Fruit fly (Drosophila melanogaster): Measurements from ENCODE around the gene cib.

cib gene

dm6 chrX:4105830-4106233 is at the start of gene cib:
cib (plus strand) TSS chrX:4106113.
- peak; percentile 37 for TF ChIP-seq OdsH (GFP tag; optimal IDR thresholded peaks at IDR 0.05)
- TF ChIP-seq dl (GFP tag; optimal IDR thresholded peaks at IDR 0.05; ENCODE audit: insufficient read depth in 1 of 2, partially characterized antibody in 2 of 2): no peak
- no peak for TF ChIP-seq pan (optimal IDR thresholded peaks at IDR 0.05)
- peak; percentile 9 for TF ChIP-seq Myc (optimal IDR thresholded peaks at IDR 0.05)
- no peak for TF ChIP-seq dmrt93B (GFP tag; optimal IDR thresholded peaks at IDR 0.05)
- no peak for TF ChIP-seq CG32264 (GFP tag; optimal IDR thresholded peaks at IDR 0.05)
- no peak for TF ChIP-seq Abd-B (GFP tag; optimal IDR thresholded peaks at IDR 0.05)
- TF ChIP-seq br (GFP tag; optimal IDR thresholded peaks at IDR 0.05): peak; percentile 38
- TF ChIP-seq HLH106 (tag; optimal IDR thresholded peaks at IDR 0.05): peak; percentile 13
- TF ChIP-seq CG9705 (GFP tag; optimal IDR thresholded peaks at IDR 0.05): peak; percentile 28
- peak; percentile 65 for TF ChIP-seq rgr (GFP tag; optimal IDR thresholded peaks at IDR 0.05)
- no peak for TF ChIP-seq Hr78 (GFP tag; optimal IDR thresholded peaks at IDR 0.05)
- peak in 1 of 2 experiments; percentile 64 for TF ChIP-seq foxo (GFP tag; optimal IDR thresholded peaks at IDR 0.05)
- TF ChIP-seq dsf (GFP tag; optimal IDR thresholded peaks at IDR 0.05; ENCODE audit: borderline replicate concordance): no peak
- peak; percentile 4 for TF ChIP-seq psq (GFP tag; optimal IDR thresholded peaks at IDR 0.05)
- no peak for TF ChIP-seq woc (GFP tag; optimal IDR thresholded peaks at IDR 0.05)
- TF ChIP-seq Dif (GFP tag; optimal IDR thresholded peaks at IDR 0.05; ENCODE audit: partially characterized antibody): peak; percentile 36
- TF ChIP-seq fru (GFP tag; optimal IDR thresholded peaks at IDR 0.05): peak; percentile 66
- TF ChIP-seq lola (GFP tag; optimal IDR thresholded peaks at IDR 0.05): no peak
- TF ChIP-seq Dfd (GFP tag; optimal IDR thresholded peaks at IDR 0.05): no peak
- peak; percentile 7 for TF ChIP-seq Jra (GFP tag; optimal IDR thresholded peaks at IDR 0.05)
- no peak for TF ChIP-seq brk (GFP tag; optimal IDR thresholded peaks at IDR 0.05)
- peak; percentile 28 for TF ChIP-seq h (GFP tag; optimal IDR thresholded peaks at IDR 0.05)
- no peak for TF ChIP-seq Rel (GFP tag; optimal IDR thresholded peaks at IDR 0.05)
- peak; percentile 74 for TF ChIP-seq Rel (tag; optimal IDR thresholded peaks at IDR 0.05)
- TF ChIP-seq N (GFP tag; optimal IDR thresholded peaks at IDR 0.05): no peak
- no peak for TF ChIP-seq Vsx2 (GFP tag; optimal IDR thresholded peaks at IDR 0.05; ENCODE audit: partially characterized antibody)
- TF ChIP-seq Sp1 (GFP tag; optimal IDR thresholded peaks at IDR 0.05): peak; percentile 62

dm6 chrX:4061502-4061901 is 44.4 kb upstream of the cib start:
- TF ChIP-seq Abd-B (GFP tag; optimal IDR thresholded peaks at IDR 0.05): no peak
- TF ChIP-seq foxo (GFP tag; optimal IDR thresholded peaks at IDR 0.05): no peak
- no peak for TF ChIP-seq Rel (GFP tag; optimal IDR thresholded peaks at IDR 0.05)
- TF ChIP-seq Rel (tag; optimal IDR thresholded peaks at IDR 0.05): no peak
- TF ChIP-seq CG9705 (GFP tag; optimal IDR thresholded peaks at IDR 0.05): no peak
- TF ChIP-seq CG32264 (GFP tag; optimal IDR thresholded peaks at IDR 0.05): no peak
- no peak for TF ChIP-seq jim (GFP tag; optimal IDR thresholded peaks at IDR 0.05)
- no peak for TF ChIP-seq Hr83 (GFP tag; optimal IDR thresholded peaks at IDR 0.05; ENCODE audit: poor library complexity, severe bottlenecking)
- TF ChIP-seq tai (GFP tag; optimal IDR thresholded peaks at IDR 0.05): no peak

dm6 chrX:4075430-4075829 is 30.5 kb upstream of the cib start, which contains the start of gene CG43689:
CG43689 (plus strand) TSS chrX:4075743.
- TF ChIP-seq lola (GFP tag; optimal IDR thresholded peaks at IDR 0.05) (no peak), CrebA (GFP tag; optimal IDR thresholded peaks at IDR 0.05; ENCODE audit: borderline replicate concordance) (no peak), rgr (GFP tag; optimal IDR thresholded peaks at IDR 0.05) (no peak), jim (GFP tag; optimal IDR thresholded peaks at IDR 0.05) (no peak), pan (optimal IDR thresholded peaks at IDR 0.05) (no peak), GATAd (GFP tag; optimal IDR thresholded peaks at IDR 0.05) (no peak), usp (GFP tag; optimal IDR thresholded peaks at IDR 0.05) (no peak), br (GFP tag; optimal IDR thresholded peaks at IDR 0.05) (no peak), fru (GFP tag; optimal IDR thresholded peaks at IDR 0.05) (no peak), N (GFP tag; optimal IDR thresholded peaks at IDR 0.05) (no peak), Hnf4 (GFP tag; optimal IDR thresholded peaks at IDR 0.05) (no peak), foxo (GFP tag; optimal IDR thresholded peaks at IDR 0.05) (no peak), Jra (GFP tag; optimal IDR thresholded peaks at IDR 0.05) (no peak)
